Fruit fly (Drosophila melanogaster) whole organism, pupa: ENCODE measurements around the gene CG15731.

ENCODE experiments used
- CG10348 ChIP-seq: fragments of 200-800 bp; sonication (Bioruptor generic); IDR thresholded peaks from 2 replicates; pipeline ENCODE4 v1.3.6; 2022; ENCODE audit warnings: missing biosample characterization, missing genetic modification characterization
- CG14655 ChIP-seq: fragments of 200-800 bp; sonication (Bioruptor generic); optimal IDR thresholded peaks from 3 replicates; lab custom pipeline; 2017; ENCODE audit warnings: mild to moderate bottlenecking, missing biosample characterization, missing genetic modification reagents, missing genetic modification characterization
- CG34367 ChIP-seq: fragments of 200-800 bp; sonication (Bioruptor generic); optimal IDR thresholded peaks from 2 replicates; lab custom pipeline; 2018; ENCODE audit warnings: missing biosample characterization, mild to moderate bottlenecking, missing genetic modification characterization
- CG8159 ChIP-seq: fragments of 200-800 bp; sonication (Bioruptor generic); optimal IDR thresholded peaks from 3 replicates; lab custom pipeline; 2018; ENCODE audit warnings: missing biosample characterization, mild to moderate bottlenecking, missing genetic modification characterization, moderate library complexity
- CG8301 ChIP-seq: fragments of 200-800 bp; sonication (Bioruptor generic); optimal IDR thresholded peaks from 2 replicates; lab custom pipeline; 2018; ENCODE audit warnings: missing biosample characterization, mild to moderate bottlenecking, missing genetic modification characterization
- CG9948 ChIP-seq: fragments of 200-800 bp; sonication (Bioruptor generic); optimal IDR thresholded peaks from 2 replicates; lab custom pipeline; 2018; ENCODE audit warnings: missing biosample characterization, mild to moderate bottlenecking, missing genetic modification characterization, moderate library complexity
- D1 ChIP-seq: fragments of 200-800 bp; sonication (Bioruptor generic); optimal IDR thresholded peaks from 2 replicates; lab custom pipeline; 2018; ENCODE audit warnings: missing biosample characterization, mild to moderate bottlenecking, missing genetic modification characterization, moderate library complexity
- Pif1B ChIP-seq: fragments of 200-800 bp; sonication (Bioruptor generic); optimal IDR thresholded peaks from 3 replicates; lab custom pipeline; 2016; ENCODE audit warnings: missing biosample characterization, missing genetic modification characterization
- Snoo ChIP-seq: fragments of 200-800 bp; sonication (Bioruptor generic); optimal IDR thresholded peaks from 3 replicates; lab custom pipeline; 2017; ENCODE audit warnings: missing biosample characterization, mild to moderate bottlenecking, missing genetic modification characterization, inconsistent platforms
- fd96Ca ChIP-seq: fragments of 200-800 bp; sonication (Bioruptor generic); IDR thresholded peaks from 3 replicates; pipeline ENCODE4 v1.3.6; 2022; ENCODE audit warnings: missing biosample characterization, missing genetic modification characterization
- rn ChIP-seq: fragments of 200-800 bp; sonication (Bioruptor generic); IDR thresholded peaks from 2 replicates; pipeline ENCODE4 v1.3.6; 2022; ENCODE audit warnings: missing biosample characterization, missing genetic modification characterization

DNA sequence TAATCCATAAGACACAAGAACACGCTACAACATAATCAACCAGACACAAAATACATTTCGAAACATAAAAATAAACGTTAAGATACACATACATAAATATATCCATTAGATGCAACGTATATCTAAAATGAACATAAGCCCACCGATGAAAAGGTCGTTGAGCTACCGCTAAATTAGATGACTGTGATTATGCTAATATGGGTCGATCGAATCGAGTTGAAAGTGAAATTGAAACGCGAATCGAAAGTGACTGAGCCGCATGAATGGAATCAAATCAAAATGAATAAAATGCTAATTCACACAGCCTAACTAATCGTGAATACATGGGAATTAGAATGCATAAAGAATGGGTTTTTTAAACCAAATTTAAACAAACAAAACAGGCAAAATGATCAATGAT lies 1.7 kb downstream of the CG15731 start:
- TF ChIP-seq CG10348 (GFP tag; lab: Robert Waterston, UW), result no peak
- TF ChIP-seq CG8301 (tag; lab: Kevin White, UChicago), result no peak
- no peak for TF ChIP-seq CG9948
- TF ChIP-seq CG8159 (tag; lab: Kevin White, UChicago), result no peak
- TF ChIP-seq fd96Ca, result no peak
- TF ChIP-seq rn, result no peak
- TF ChIP-seq CG34367 (tag; lab: Kevin White, UChicago), result no peak
- TF ChIP-seq CG14655, result no peak
- no peak for TF ChIP-seq Pif1B
- no peak for TF ChIP-seq D1 (tag; lab: Kevin White, UChicago)
- no peak for TF ChIP-seq Snoo (tag; lab: Kevin White, UChicago)
